Fruit fly (Drosophila melanogaster) whole organism, embryonic: Measurements from ENCODE around the gene CG7484.

ENCODE experiments used
- Adf1 ChIP-seq: fragments of 200-800 bp; sonication (Bioruptor generic); IDR thresholded peaks from 2 replicates; pipeline ENCODE4 v1.3.6; 2022; ENCODE audit warnings: missing biosample characterization, missing genetic modification characterization
- Atf-2 ChIP-seq: fragments of 200-800 bp; sonication (Bioruptor generic); optimal IDR thresholded peaks from 2 replicates; lab custom pipeline; 2016; ENCODE audit warnings: missing biosample characterization, missing genetic modification characterization
- Awh ChIP-seq: fragments of 200-800 bp; sonication (Bioruptor generic); IDR thresholded peaks from 2 replicates; pipeline ENCODE4, ENCODE4 v1.3.6; 2022; ENCODE audit warnings: missing biosample characterization, missing genetic modification characterization
- B-H2 ChIP-seq: fragments of 200-800 bp; sonication (Bioruptor generic); optimal IDR thresholded peaks from 2 replicates; lab custom pipeline; 2018; ENCODE audit warnings: missing biosample characterization, mild to moderate bottlenecking, missing genetic modification characterization
- BtbVII ChIP-seq: fragments of 200-800 bp; sonication (Bioruptor generic); optimal IDR thresholded peaks from 3 replicates; lab custom pipeline; 2017; ENCODE audit warnings: missing biosample characterization, mild to moderate bottlenecking, missing genetic modification characterization
- CG13624 ChIP-seq: fragments of 200-800 bp; sonication (Bioruptor generic); optimal IDR thresholded peaks from 2 replicates; lab custom pipeline; 2016; ENCODE audit warnings: missing biosample characterization, missing genetic modification characterization
- CG13775 ChIP-seq: fragments of 200-800 bp; sonication (Bioruptor generic); optimal IDR thresholded peaks from 3 replicates; lab custom pipeline; 2017; ENCODE audit warnings: missing biosample characterization, mild to moderate bottlenecking, missing genetic modification characterization
- CG13894 ChIP-seq: fragments of 200-800 bp; sonication (Bioruptor generic); optimal IDR thresholded peaks from 3 replicates; lab custom pipeline; 2018; ENCODE audit warnings: missing biosample characterization, mild to moderate bottlenecking, missing genetic modification characterization, moderate library complexity
- CG14710 ChIP-seq: fragments of 200-800 bp; sonication (Bioruptor generic); optimal IDR thresholded peaks from 3 replicates; lab custom pipeline; 2019; ENCODE audit warnings: missing biosample characterization, mild to moderate bottlenecking, missing genetic modification characterization, moderate library complexity
- CG15696 ChIP-seq: fragments of 200-800 bp; sonication (Bioruptor generic); optimal IDR thresholded peaks from 2 replicates; lab custom pipeline; 2019; ENCODE audit warnings: missing biosample characterization, mild to moderate bottlenecking, missing genetic modification characterization, moderate library complexity
- CG1603 ChIP-seq: fragments of 200-800 bp; sonication (Bioruptor generic); optimal IDR thresholded peaks from 2 replicates; lab custom pipeline; 2019; ENCODE audit warnings: missing biosample characterization, mild to moderate bottlenecking, missing genetic modification characterization, moderate library complexity
- CG18011 ChIP-seq: fragments of 200-800 bp; sonication (Bioruptor generic); optimal IDR thresholded peaks from 2 replicates; lab custom pipeline; 2017; ENCODE audit warnings: missing biosample characterization, missing genetic modification characterization, mild to moderate bottlenecking, moderate library complexity, missing genotype
- CG2129 ChIP-seq: fragments of 200-800 bp; sonication (Bioruptor generic); IDR thresholded peaks from 2 replicates; pipeline ENCODE4 v1.3.6; 2022; ENCODE audit warnings: missing biosample characterization, missing genetic modification characterization; ENCODE audit not compliant: partially characterized antibody
- CG2678 ChIP-seq: fragments of 200-800 bp; sonication (Bioruptor generic); optimal IDR thresholded peaks from 3 replicates; lab custom pipeline; 2019; ENCODE audit warnings: missing biosample characterization, mild to moderate bottlenecking, missing genetic modification characterization, moderate library complexity
- CG2889 ChIP-seq: fragments of 200-800 bp; sonication (Bioruptor generic); IDR thresholded peaks from 3 replicates; pipeline ENCODE4 v1.3.6; 2022; ENCODE audit warnings: missing biosample characterization, missing genetic modification characterization
- CG30431 ChIP-seq: fragments of 200-800 bp; sonication (Bioruptor generic); optimal IDR thresholded peaks from 2 replicates; lab custom pipeline; 2017; ENCODE audit warnings: missing biosample characterization, missing genetic modification characterization
- CG32767 ChIP-seq: fragments of 200-800 bp; sonication (Bioruptor generic); IDR thresholded peaks from 2 replicates; pipeline ENCODE4 v1.3.6; 2022; ENCODE audit warnings: missing biosample characterization, missing genetic modification characterization
- CG34376 ChIP-seq: fragments of 200-800 bp; sonication (Bioruptor generic); optimal IDR thresholded peaks from 2 replicates; lab custom pipeline; 2018; ENCODE audit warnings: missing biosample characterization, mild to moderate bottlenecking, missing genetic modification characterization
- CG3726 ChIP-seq: fragments of 200-800 bp; sonication (Bioruptor generic); IDR thresholded peaks from 3 replicates; pipeline ENCODE4, ENCODE4 v1.3.6; 2022; ENCODE audit warnings: missing biosample characterization, missing genetic modification characterization
- CG3995 ChIP-seq: fragments of 200-800 bp; sonication (Bioruptor generic); optimal IDR thresholded peaks from 3 replicates; lab custom pipeline; 2016; ENCODE audit warnings: missing biosample characterization, missing genetic modification characterization
- CG4707 ChIP-seq: fragments of 200-800 bp; sonication (Bioruptor generic); optimal IDR thresholded peaks from 2 replicates; lab custom pipeline; 2018; ENCODE audit warnings: missing biosample characterization, mild to moderate bottlenecking, missing genetic modification characterization, moderate library complexity
- CG6765 ChIP-seq: fragments of 200-800 bp; sonication (Bioruptor generic); optimal IDR thresholded peaks from 3 replicates; lab custom pipeline; 2017; ENCODE audit warnings: missing biosample characterization, mild to moderate bottlenecking, missing genetic modification characterization
- CG6813 ChIP-seq: fragments of 200-800 bp; sonication (Bioruptor generic); optimal IDR thresholded peaks from 2 replicates; lab custom pipeline; 2017; ENCODE audit warnings: missing biosample characterization, missing genetic modification characterization, mild to moderate bottlenecking, moderate library complexity, missing genetic modification reagents
- CG7839 ChIP-seq: fragments of 200-800 bp; sonication (Bioruptor generic); optimal IDR thresholded peaks from 3 replicates; lab custom pipeline; 2018; ENCODE audit warnings: missing biosample characterization, mild to moderate bottlenecking, missing genetic modification characterization, moderate library complexity
- E2f2 ChIP-seq: fragments of 200-800 bp; sonication (Bioruptor generic); IDR thresholded peaks from 2 replicates; pipeline ENCODE4 v1.3.6; 2022; ENCODE audit warnings: missing biosample characterization, missing genetic modification characterization
- Fer3 ChIP-seq: fragments of 200-800 bp; sonication (Bioruptor generic); optimal IDR thresholded peaks from 2 replicates; lab custom pipeline; 2018; ENCODE audit warnings: missing biosample characterization, mild to moderate bottlenecking, missing genetic modification characterization, moderate library complexity
- Hand ChIP-seq: fragments of 200-800 bp; sonication (Bioruptor generic); optimal IDR thresholded peaks from 2 replicates; lab custom pipeline; 2017; ENCODE audit warnings: mild to moderate bottlenecking, missing biosample characterization, missing genetic modification reagents, missing genetic modification characterization
- Hey ChIP-seq: fragments of 200-800 bp; sonication (Bioruptor generic); optimal IDR thresholded peaks from 3 replicates; lab custom pipeline; 2018; ENCODE audit warnings: missing biosample characterization, mild to moderate bottlenecking, missing genetic modification characterization
- Hr3 ChIP-seq: fragments of 200-800 bp; sonication (Bioruptor generic); optimal IDR thresholded peaks from 3 replicates; lab custom pipeline; 2016; ENCODE audit warnings: missing biosample characterization, missing genetic modification characterization
- MBD-R2 ChIP-seq: fragments of 200-800 bp; sonication (Bioruptor generic); IDR thresholded peaks from 2 replicates; pipeline ENCODE4 v1.3.6; 2022; ENCODE audit warnings: missing biosample characterization, missing genetic modification characterization
- Mad ChIP-seq: fragments of 200-800 bp; sonication (Bioruptor generic); optimal IDR thresholded peaks from 2 replicates; lab custom pipeline; 2016; ENCODE audit warnings: missing biosample characterization, missing genetic modification characterization
- Oaz ChIP-seq: fragments of 200-800 bp; sonication (Bioruptor generic); IDR thresholded peaks from 2 replicates; pipeline ENCODE4 v1.3.6; 2022; ENCODE audit warnings: missing biosample characterization, missing genetic modification characterization
- Pdp1 ChIP-seq, 2 experiments: fragments of 200-800 bp; sonication (Bioruptor generic); optimal IDR thresholded peaks; 3 replicates each; lab custom pipeline; 2016; ENCODE audit warnings: missing biosample characterization in 2 of 2, missing genetic modification characterization in 2 of 2, mild to moderate bottlenecking in 1 of 2, moderate library complexity in 1 of 2
- Poxn ChIP-seq: fragments of 200-800 bp; sonication (Bioruptor generic); IDR thresholded peaks from 2 replicates; pipeline ENCODE4 v1.3.6; 2022; ENCODE audit warnings: missing biosample characterization, missing genetic modification characterization
- Sox100B ChIP-seq: fragments of 200-800 bp; sonication (Bioruptor generic); optimal IDR thresholded peaks from 3 replicates; lab custom pipeline; 2018; ENCODE audit warnings: missing biosample characterization, mild to moderate bottlenecking, missing genetic modification characterization
- abd-A ChIP-seq: fragments of 200-800 bp; sonication (Bioruptor generic); optimal IDR thresholded peaks from 3 replicates; lab custom pipeline; 2019; ENCODE audit warnings: missing biosample characterization, mild to moderate bottlenecking, missing genetic modification characterization, moderate library complexity
- ase ChIP-seq: fragments of 200-800 bp; sonication (Bioruptor generic); IDR thresholded peaks from 3 replicates; pipeline ENCODE4 v1.3.6; 2022; ENCODE audit warnings: missing biosample characterization, missing genetic modification characterization
- bab2 ChIP-seq: fragments of 200-800 bp; sonication (Bioruptor generic); optimal IDR thresholded peaks from 2 replicates; lab custom pipeline; 2016; ENCODE audit warnings: missing biosample characterization, missing genetic modification characterization
- chinmo ChIP-seq: fragments of 200-800 bp; sonication (Bioruptor generic); IDR thresholded peaks from 4 replicates; pipeline ENCODE4 v1.3.6; 2022; ENCODE audit warnings: missing biosample characterization, missing genetic modification characterization; ENCODE audit not compliant: partially characterized antibody
- ci ChIP-seq: fragments of 200-800 bp; sonication (Bioruptor generic); IDR thresholded peaks from 3 replicates; pipeline ENCODE4 v1.3.6; 2022; ENCODE audit warnings: missing biosample characterization, missing genetic modification characterization
- ewg ChIP-seq: fragments of 200-800 bp; sonication (Bioruptor generic); optimal IDR thresholded peaks from 3 replicates; lab custom pipeline; 2017; ENCODE audit warnings: mild to moderate bottlenecking, missing biosample characterization, missing genetic modification reagents, missing genetic modification characterization
- fd64A ChIP-seq: fragments of 200-800 bp; sonication (Bioruptor generic); optimal IDR thresholded peaks from 3 replicates; lab custom pipeline; 2018; ENCODE audit warnings: missing biosample characterization, mild to moderate bottlenecking, missing genetic modification characterization
- lab ChIP-seq: fragments of 200-800 bp; sonication (Bioruptor generic); optimal IDR thresholded peaks from 3 replicates; lab custom pipeline; 2017; ENCODE audit warnings: missing biosample characterization, missing genetic modification characterization, mild to moderate bottlenecking, moderate library complexity, missing genetic modification reagents
- mam ChIP-seq: fragments of 200-800 bp; sonication (Bioruptor generic); optimal IDR thresholded peaks from 3 replicates; lab custom pipeline; 2016; ENCODE audit warnings: missing biosample characterization, missing genetic modification characterization
- otp ChIP-seq: fragments of 200-800 bp; sonication (Bioruptor generic); IDR thresholded peaks from 3 replicates; pipeline ENCODE4, ENCODE4 v1.3.6; 2022; ENCODE audit warnings: missing biosample characterization, missing genetic modification characterization
- row ChIP-seq: fragments of 200-800 bp; sonication (Bioruptor generic); IDR thresholded peaks from 3 replicates; pipeline ENCODE4 v1.3.6; 2022; ENCODE audit warnings: missing biosample characterization, missing genetic modification characterization
- run ChIP-seq: fragments of 200-800 bp; sonication (Bioruptor generic); optimal IDR thresholded peaks from 3 replicates; lab custom pipeline; 2018; ENCODE audit warnings: missing biosample characterization, mild to moderate bottlenecking, missing genetic modification characterization
- slou ChIP-seq: fragments of 200-800 bp; sonication (Bioruptor generic); optimal IDR thresholded peaks from 3 replicates; lab custom pipeline; 2016; ENCODE audit warnings: missing biosample characterization, missing genetic modification characterization
- slp2 ChIP-seq: fragments of 200-800 bp; sonication (Bioruptor generic); optimal IDR thresholded peaks from 2 replicates; lab custom pipeline; 2016; ENCODE audit warnings: missing biosample characterization, missing genetic modification characterization

Gene CG7484

DNA sequence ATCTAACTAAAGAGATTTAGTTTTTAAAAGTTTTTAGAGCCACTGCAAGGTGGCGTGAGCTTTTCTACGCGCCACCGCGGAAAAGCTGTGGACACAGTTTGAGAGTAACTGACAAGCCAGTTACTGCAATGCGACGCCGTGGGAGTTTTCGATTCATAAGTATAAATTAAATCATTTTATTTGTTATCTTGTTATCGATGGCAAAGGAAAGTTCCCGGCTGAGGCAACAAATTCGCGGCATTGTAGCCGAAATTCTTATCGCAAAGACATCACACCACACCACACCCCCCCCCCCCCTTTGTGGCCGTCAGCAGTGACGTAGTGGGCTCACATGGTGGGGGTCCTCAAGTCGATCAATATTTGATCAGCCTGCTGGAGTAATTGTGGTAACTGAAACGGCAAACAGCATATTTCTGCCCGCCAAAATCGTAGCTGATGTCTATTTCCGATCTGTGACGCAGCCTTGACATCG, 1.5 kb downstream of the CG7484 start (continued):
- TF ChIP-seq CG6765 (peak; percentile 74), otp (0 out of 3 replicates have a peak, but pooled peaks have one; percentile 32), CG18011 (GFP tag; lab: Kevin White, UChicago) (peak; percentile 12), abd-A (peak; percentile 28), slp2 (GFP tag; lab: Kevin White, UChicago) (no peak), Fer3 (tag; lab: Kevin White, UChicago) (peak; percentile 38), BtbVII (peak; percentile 87), CG13775 (GFP tag; lab: Kevin White, UChicago) (peak; percentile 8), CG30431 (GFP tag; lab: Kevin White, UChicago) (no peak), B-H2 (GFP tag; lab: Kevin White, UChicago) (peak; percentile 44), CG2129 (no peak), Hand (GFP tag; lab: Kevin White, UChicago) (peak; percentile 37), CG2889 (GFP tag; lab: Robert Waterston, UW) (0 out of 3 replicates have a peak, but pooled peaks have one; percentile 20), ewg (GFP tag; lab: Kevin White, UChicago) (peak; percentile 28), ci (GFP tag; lab: Robert Waterston, UW) (peak; percentile 74; the same call in 2 of the 3 replicates), chinmo (peak; percentile 90), Adf1 (peak; percentile 35), MBD-R2 (GFP tag; lab: Robert Waterston, UW) (0 out of 2 replicates have a peak, but pooled peaks have one; percentile 24), bab2 (GFP tag; lab: Kevin White, UChicago) (peak; percentile 2), CG1603 (tag; lab: Kevin White, UChicago) (peak; percentile 62), ase (GFP tag; lab: Robert Waterston, UW) (0 out of 3 replicates have a peak, but pooled peaks have one; percentile 15), CG14710 (tag; lab: Kevin White, UChicago) (peak; percentile 0), fd64A (GFP tag; lab: Kevin White, UChicago) (peak; percentile 76), run (tag; lab: Kevin White, UChicago) (no peak)
- TF ChIP-seq, all 482 proteins: peak for 159

- TF ChIP-seq E2f2 (no peak), Poxn (GFP tag; lab: Robert Waterston, UW) (no peak), CG4707 (GFP tag; lab: Kevin White, UChicago) (peak; percentile 62), Awh (GFP tag; lab: Robert Waterston, UW) (no peak), CG13894 (tag; lab: Kevin White, UChicago) (no peak), CG34376 (no peak), Hey (tag; lab: Kevin White, UChicago) (peak; percentile 86), CG7839 (tag; lab: Kevin White, UChicago) (peak; percentile 1), Atf-2 (no peak), Mad (no peak), CG3726 (GFP tag; lab: Robert Waterston, UW) (0 out of 3 replicates have a peak, but pooled peaks have one; percentile 42), CG15696 (tag; lab: Kevin White, UChicago) (peak; percentile 7), Oaz (no peak), slou (GFP tag; lab: Kevin White, UChicago) (no peak), CG2678 (tag; lab: Kevin White, UChicago) (peak; percentile 18), lab (GFP tag; lab: Kevin White, UChicago) (no peak), CG13624 (GFP tag; lab: Kevin White, UChicago) (no peak), Sox100B (GFP tag; lab: Kevin White, UChicago) (no peak), CG6813 (GFP tag; lab: Kevin White, UChicago) (peak; percentile 45), Hr3 (GFP tag; lab: Kevin White, UChicago) (no peak), CG3995 (GFP tag; lab: Kevin White, UChicago) (no peak), row (peak; percentile 31; the same call in 1 of the 3 replicates), CG30431 (GFP tag; lab: Kevin White, UChicago) (no peak), mam (GFP tag; lab: Kevin White, UChicago) (no peak), Pdp1 (GFP tag; optimal IDR thresholded peaks at IDR 0.05; lab: Kevin White, UChicago) (peak in 1 of 2 experiments; percentile 38), CG32767 (GFP tag; lab: Robert Waterston, UW) (no peak)
Observed at dm6 chr3L:17656716-17657395, 2.4 kb downstream of the CG7484 start.
